Fruit fly (Drosophila melanogaster): ENCODE results near the gene CG46519.
"Not testable (repeated sequence)": the region's sequence is repeated elsewhere in the genome, so short reads cannot be mapped to it uniquely, and the experiment has no call there.

dm6 chrX:22231270-22231669 is at the start of gene CG46519:
- not testable (repeated sequence) for TF ChIP-seq fd96Ca (GFP tag; IDR thresholded peaks at IDR 0.05); Ets98B (GFP tag; IDR thresholded peaks at IDR 0.05); CG10348 (GFP tag; IDR thresholded peaks at IDR 0.05); Snoo (tag; optimal IDR thresholded peaks at IDR 0.05); D1 (tag; optimal IDR thresholded peaks at IDR 0.05); CG32121 (GFP tag; IDR thresholded peaks at IDR 0.05); CG17806 (tag; optimal IDR thresholded peaks at IDR 0.05); gl (tag; optimal IDR thresholded peaks at IDR 0.05)

All from whole organism, pupa.